Worm (Caenorhabditis elegans) whole organism, L1 larva: Measurements from ENCODE around the gene Y82E9BL.12.

Experiments used
- aha-1 ChIP-seq: fragments of 150-350 bp; optimal IDR thresholded peaks from 2 replicates; lab custom pipeline; 2014; ENCODE audit warnings: missing biosample characterization, missing genetic modification characterization
- blmp-1 ChIP-seq: fragments of 150-350 bp; optimal IDR thresholded peaks from 2 replicates; lab custom pipeline; 2014; ENCODE audit warnings: missing biosample characterization, missing genetic modification characterization
- ceh-88 ChIP-seq: fragments of 200-800 bp; sonication (Bioruptor generic); IDR thresholded peaks from 2 replicates; pipeline ENCODE4 v1.3.6; 2022; ENCODE audit warnings: missing genetic modification characterization, missing compliant biosample characterization
- fos-1 ChIP-seq: fragments of 150-350 bp; optimal IDR thresholded peaks from 2 replicates; lab custom pipeline; 2014; ENCODE audit warnings: missing biosample characterization, missing genetic modification characterization
- lin-39 ChIP-seq: fragments of 150-350 bp; optimal IDR thresholded peaks from 2 replicates; lab custom pipeline; 2014; ENCODE audit warnings: missing biosample characterization, missing genetic modification reagents, missing genetic modification characterization
- lir-3 ChIP-seq: sonication (generic microtip); optimal IDR thresholded peaks from 2 replicates; lab custom pipeline; 2016; ENCODE audit warnings: mild to moderate bottlenecking, missing genetic modification characterization, moderate library complexity, missing compliant biosample characterization; ENCODE audit not compliant: poor library complexity
- nhr-12 ChIP-seq: sonication (generic microtip); optimal IDR thresholded peaks from 2 replicates; lab custom pipeline; 2017; ENCODE audit warnings: missing biosample characterization, missing genetic modification characterization
- nhr-237 ChIP-seq: fragments of 150-350 bp; optimal IDR thresholded peaks from 2 replicates; lab custom pipeline; 2014; ENCODE audit warnings: missing biosample characterization, missing genetic modification characterization
- rnt-1 ChIP-seq: sonication (generic microtip); optimal IDR thresholded peaks from 2 replicates; lab custom pipeline; 2016; ENCODE audit warnings: mild to moderate bottlenecking, missing genetic modification characterization, moderate library complexity, missing compliant biosample characterization
- sptf-1 ChIP-seq: fragments of 150-350 bp; optimal IDR thresholded peaks from 2 replicates; lab custom pipeline; 2014; ENCODE audit warnings: missing biosample characterization, missing genetic modification characterization
- unc-130 ChIP-seq: fragments of 150-350 bp; optimal IDR thresholded peaks from 2 replicates; lab custom pipeline; 2017; ENCODE audit warnings: missing biosample characterization, missing genetic modification characterization, inconsistent platforms
- unc-62 ChIP-seq: fragments of 150-350 bp; optimal IDR thresholded peaks from 2 replicates; lab custom pipeline; 2014; ENCODE audit warnings: missing biosample characterization, missing genetic modification reagents, missing genetic modification characterization

ce11 chrIII:1271378-1271926, 37.5 kb upstream of the Y82E9BL.12 start, which contains the start of gene fbxa-31:
- no peak for TF ChIP-seq sptf-1 (tag; lab: Kevin White, UChicago)
- TF ChIP-seq aha-1 (tag; lab: Kevin White, UChicago), result no peak
- TF ChIP-seq rnt-1, result no peak
- TF ChIP-seq unc-130 (tag; lab: Kevin White, UChicago), result no peak
- TF ChIP-seq unc-62 (GFP tag; lab: Kevin White, UChicago), result no peak
- TF ChIP-seq blmp-1, result no peak
- TF ChIP-seq ceh-88 (GFP tag; lab: Robert Waterston, UW), result no peak
- TF ChIP-seq fos-1 (tag; lab: Kevin White, UChicago), result no peak
- no peak for TF ChIP-seq nhr-237 (tag; lab: Kevin White, UChicago)
- TF ChIP-seq nhr-12, result no peak
- TF ChIP-seq lin-39 (tag; lab: Kevin White, UChicago), result no peak
- no peak for TF ChIP-seq lir-3
